Fruit fly (Drosophila melanogaster) whole organism, embryonic: ENCODE results near the gene CG7332.

Source experiments
- Aef1 ChIP-seq: fragments of 200-800 bp; sonication (Bioruptor generic); IDR thresholded peaks from 3 replicates; pipeline ENCODE4 v1.3.6; 2022; ENCODE audit warnings: missing biosample characterization, missing genetic modification characterization
- Atf-2 ChIP-seq: fragments of 200-800 bp; sonication (Bioruptor generic); optimal IDR thresholded peaks from 2 replicates; lab custom pipeline; 2016; ENCODE audit warnings: missing biosample characterization, missing genetic modification characterization
- Bgb ChIP-seq: fragments of 200-800 bp; sonication (Bioruptor generic); IDR thresholded peaks from 2 replicates; pipeline ENCODE4 v1.3.6; 2022; ENCODE audit warnings: missing biosample characterization, missing genetic modification characterization; ENCODE audit not compliant: partially characterized antibody
- CG1024 ChIP-seq: fragments of 200-800 bp; sonication (Bioruptor generic); IDR thresholded peaks from 2 replicates; pipeline ENCODE4 v1.3.6; 2022; ENCODE audit warnings: missing biosample characterization, missing genetic modification characterization
- CG10979 ChIP-seq: fragments of 200-800 bp; sonication (Bioruptor generic); optimal IDR thresholded peaks from 2 replicates; lab custom pipeline; 2018; ENCODE audit warnings: missing biosample characterization, mild to moderate bottlenecking, missing genetic modification characterization, moderate library complexity
- CG12071 ChIP-seq: fragments of 200-800 bp; sonication (Bioruptor generic); optimal IDR thresholded peaks from 3 replicates; lab custom pipeline; 2018; ENCODE audit warnings: missing biosample characterization, mild to moderate bottlenecking, missing genetic modification characterization
- CG13775 ChIP-seq: fragments of 200-800 bp; sonication (Bioruptor generic); optimal IDR thresholded peaks from 3 replicates; lab custom pipeline; 2017; ENCODE audit warnings: missing biosample characterization, mild to moderate bottlenecking, missing genetic modification characterization
- CG14860 ChIP-seq: fragments of 200-800 bp; sonication (Bioruptor generic); IDR thresholded peaks from 3 replicates; pipeline ENCODE4 v1.3.6; 2022; ENCODE audit warnings: missing biosample characterization, missing genetic modification characterization; ENCODE audit not compliant: partially characterized antibody
- CG1603 ChIP-seq: fragments of 200-800 bp; sonication (Bioruptor generic); optimal IDR thresholded peaks from 2 replicates; lab custom pipeline; 2019; ENCODE audit warnings: missing biosample characterization, mild to moderate bottlenecking, missing genetic modification characterization, moderate library complexity
- CG17361 ChIP-seq: fragments of 200-800 bp; sonication (Bioruptor generic); IDR thresholded peaks from 3 replicates; pipeline ENCODE4 v1.3.6; 2022; ENCODE audit warnings: missing biosample characterization, missing genetic modification characterization
- CG17912 ChIP-seq: fragments of 200-800 bp; sonication (Bioruptor generic); optimal IDR thresholded peaks from 2 replicates; lab custom pipeline; 2018; ENCODE audit warnings: missing biosample characterization, mild to moderate bottlenecking, missing genetic modification characterization
- CG18011 ChIP-seq: fragments of 200-800 bp; sonication (Bioruptor generic); optimal IDR thresholded peaks from 2 replicates; lab custom pipeline; 2017; ENCODE audit warnings: missing biosample characterization, missing genetic modification characterization, mild to moderate bottlenecking, moderate library complexity, missing genotype
- CG3163 ChIP-seq: fragments of 200-800 bp; sonication (Bioruptor generic); optimal IDR thresholded peaks from 3 replicates; lab custom pipeline; 2016; ENCODE audit warnings: missing biosample characterization, missing genetic modification characterization
- CG3281 ChIP-seq: fragments of 200-800 bp; sonication (Bioruptor generic); optimal IDR thresholded peaks from 3 replicates; lab custom pipeline; 2017; ENCODE audit warnings: missing biosample characterization, mild to moderate bottlenecking, missing genetic modification characterization
- CG42726 ChIP-seq: fragments of 200-800 bp; sonication (Bioruptor generic); IDR thresholded peaks from 2 replicates; pipeline ENCODE4 v1.3.6; 2022; ENCODE audit warnings: missing biosample characterization, missing genetic modification characterization; ENCODE audit not compliant: partially characterized antibody
- CG4707 ChIP-seq: fragments of 200-800 bp; sonication (Bioruptor generic); optimal IDR thresholded peaks from 2 replicates; lab custom pipeline; 2018; ENCODE audit warnings: missing biosample characterization, mild to moderate bottlenecking, missing genetic modification characterization, moderate library complexity
- CG5245 ChIP-seq: fragments of 200-800 bp; sonication (Bioruptor generic); optimal IDR thresholded peaks from 3 replicates; lab custom pipeline; 2016; ENCODE audit warnings: missing biosample characterization, missing genetic modification characterization
- CG7987 ChIP-seq: fragments of 200-800 bp; sonication (Bioruptor generic); optimal IDR thresholded peaks from 2 replicates; lab custom pipeline; 2018; ENCODE audit warnings: missing biosample characterization, mild to moderate bottlenecking, missing genetic modification characterization, moderate library complexity
- CG8089 ChIP-seq: fragments of 200-800 bp; sonication (Bioruptor generic); optimal IDR thresholded peaks from 3 replicates; lab custom pipeline; 2016; ENCODE audit warnings: missing biosample characterization, missing genetic modification characterization
- CG9817 ChIP-seq: fragments of 200-800 bp; sonication (Bioruptor generic); optimal IDR thresholded peaks from 2 replicates; lab custom pipeline; 2018; ENCODE audit warnings: missing biosample characterization, mild to moderate bottlenecking, missing genetic modification characterization, moderate library complexity
- CoRest ChIP-seq: fragments of 200-800 bp; sonication (Bioruptor generic); optimal IDR thresholded peaks from 3 replicates; lab custom pipeline; 2018; ENCODE audit warnings: missing biosample characterization, mild to moderate bottlenecking, missing genetic modification characterization, moderate library complexity
- Dp ChIP-seq: fragments of 200-800 bp; sonication (Bioruptor generic); optimal IDR thresholded peaks from 2 replicates; lab custom pipeline; 2018; ENCODE audit warnings: missing biosample characterization, mild to moderate bottlenecking, missing genetic modification characterization, moderate library complexity
- HmgD ChIP-seq: fragments of 200-800 bp; sonication (Bioruptor generic); optimal IDR thresholded peaks from 3 replicates; lab custom pipeline; 2016; ENCODE audit warnings: missing biosample characterization, missing genetic modification characterization
- Jarid2 ChIP-seq: fragments of 200-800 bp; sonication (Bioruptor generic); optimal IDR thresholded peaks from 3 replicates; lab custom pipeline; 2017; ENCODE audit warnings: mild to moderate bottlenecking, missing biosample characterization, missing genetic modification reagents, missing genetic modification characterization
- MESR4 ChIP-seq: fragments of 200-800 bp; sonication (Bioruptor generic); optimal IDR thresholded peaks from 2 replicates; lab custom pipeline; 2018; ENCODE audit warnings: missing biosample characterization, mild to moderate bottlenecking, missing genetic modification characterization, moderate library complexity
- Mrtf ChIP-seq: fragments of 200-800 bp; sonication (Bioruptor generic); IDR thresholded peaks from 3 replicates; pipeline ENCODE4 v1.3.6; 2022; ENCODE audit warnings: missing biosample characterization, missing genetic modification characterization
- NFAT ChIP-seq: fragments of 200-800 bp; sonication (Bioruptor generic); IDR thresholded peaks from 2 replicates; pipeline ENCODE4 v1.3.6; 2022; ENCODE audit warnings: missing biosample characterization, missing genetic modification characterization
- Oaz ChIP-seq: fragments of 200-800 bp; sonication (Bioruptor generic); IDR thresholded peaks from 2 replicates; pipeline ENCODE4 v1.3.6; 2022; ENCODE audit warnings: missing biosample characterization, missing genetic modification characterization
- PHDP ChIP-seq: fragments of 200-800 bp; sonication (Bioruptor generic); optimal IDR thresholded peaks from 3 replicates; lab custom pipeline; 2018; ENCODE audit warnings: missing biosample characterization, mild to moderate bottlenecking, missing genetic modification characterization, moderate library complexity
- Ssrp ChIP-seq: fragments of 200-800 bp; sonication (Bioruptor generic); optimal IDR thresholded peaks from 2 replicates; lab custom pipeline; 2018; ENCODE audit warnings: missing biosample characterization, mild to moderate bottlenecking, missing genetic modification characterization, moderate library complexity
- Stat92E ChIP-seq, 3 experiments: fragments of >200 bp in 2 of 3; fragments of 200-800 bp in 1 of 3; sonication (Bioruptor generic) in 1 of 3; optimal IDR thresholded peaks; 2 replicates each; lab custom pipeline; 2017 to 2019; ENCODE audit warnings: missing biosample characterization in 3 of 3, missing genetic modification characterization in 3 of 3, mild to moderate bottlenecking in 1 of 3, moderate library complexity in 1 of 3
- Vsx1 ChIP-seq: fragments of 200-800 bp; sonication (Bioruptor generic); optimal IDR thresholded peaks from 2 replicates; lab custom pipeline; 2017; ENCODE audit warnings: missing biosample characterization, mild to moderate bottlenecking, missing genetic modification characterization, missing genetic modification reagents
- br ChIP-seq: fragments of >200 bp; optimal IDR thresholded peaks from 2 replicates; lab custom pipeline; 2017
- cad ChIP-seq: fragments of >200 bp; optimal IDR thresholded peaks from 2 replicates; lab custom pipeline; 2017; ENCODE audit warnings: missing biosample characterization, missing genetic modification characterization
- danr ChIP-seq: fragments of 200-800 bp; sonication (Bioruptor generic); IDR thresholded peaks from 2 replicates; pipeline ENCODE4 v1.3.6; 2022; ENCODE audit warnings: missing biosample characterization, missing genetic modification characterization
- gcm ChIP-seq: fragments of 200-800 bp; sonication (Bioruptor generic); optimal IDR thresholded peaks from 2 replicates; lab custom pipeline; 2019; ENCODE audit warnings: missing biosample characterization, mild to moderate bottlenecking, missing genetic modification characterization, moderate library complexity
- gem ChIP-seq: fragments of 200-800 bp; sonication (Bioruptor generic); optimal IDR thresholded peaks from 2 replicates; lab custom pipeline; 2019; ENCODE audit warnings: missing biosample characterization, mild to moderate bottlenecking, missing genetic modification characterization, moderate library complexity
- gfzf ChIP-seq: fragments of 200-800 bp; sonication (Bioruptor generic); optimal IDR thresholded peaks from 2 replicates; lab custom pipeline; 2016; ENCODE audit warnings: missing biosample characterization, mild to moderate bottlenecking, missing genetic modification characterization, moderate library complexity
- hth ChIP-seq: fragments of >200 bp; optimal IDR thresholded peaks from 2 replicates; lab custom pipeline; 2017; ENCODE audit warnings: inconsistent platforms
- kah ChIP-seq: fragments of 200-800 bp; sonication (Bioruptor generic); optimal IDR thresholded peaks from 2 replicates; lab custom pipeline; 2018; ENCODE audit warnings: missing biosample characterization, mild to moderate bottlenecking, missing genetic modification characterization
- lbe ChIP-seq: fragments of 200-800 bp; sonication (Bioruptor generic); optimal IDR thresholded peaks from 2 replicates; lab custom pipeline; 2016; ENCODE audit warnings: missing biosample characterization, mild to moderate bottlenecking, missing genetic modification characterization
- oc ChIP-seq: fragments of 200-800 bp; sonication (Bioruptor generic); optimal IDR thresholded peaks from 2 replicates; lab custom pipeline; 2018; ENCODE audit warnings: missing biosample characterization, mild to moderate bottlenecking, missing genetic modification characterization, moderate library complexity
- p53 ChIP-seq: fragments of 200-800 bp; sonication (Bioruptor generic); optimal IDR thresholded peaks from 2 replicates; lab custom pipeline; 2016; ENCODE audit warnings: missing biosample characterization, missing genetic modification characterization
- psq ChIP-seq: fragments of 200-800 bp; sonication (Bioruptor generic); optimal IDR thresholded peaks from 2 replicates; lab custom pipeline; 2017; ENCODE audit warnings: missing biosample characterization, missing genetic modification characterization
- row ChIP-seq: fragments of 200-800 bp; sonication (Bioruptor generic); IDR thresholded peaks from 3 replicates; pipeline ENCODE4 v1.3.6; 2022; ENCODE audit warnings: missing biosample characterization, missing genetic modification characterization
- run ChIP-seq: fragments of 200-800 bp; sonication (Bioruptor generic); optimal IDR thresholded peaks from 3 replicates; lab custom pipeline; 2018; ENCODE audit warnings: missing biosample characterization, mild to moderate bottlenecking, missing genetic modification characterization
- sens ChIP-seq: fragments of 200-800 bp; sonication (Bioruptor generic); peaks from one replicate; lab custom pipeline; 2016; ENCODE audit warnings: missing biosample characterization, missing genetic modification characterization
- sima ChIP-seq: fragments of 200-800 bp; sonication (Bioruptor generic); optimal IDR thresholded peaks from 2 replicates; lab custom pipeline; 2016; ENCODE audit warnings: missing biosample characterization, missing genetic modification characterization
- zfh1 ChIP-seq: fragments of 200-800 bp; sonication (Bioruptor generic); IDR thresholded peaks from 3 replicates; pipeline ENCODE4 v1.3.6; 2022; ENCODE audit warnings: missing biosample characterization, missing genetic modification characterization
- zfh2 ChIP-seq: fragments of 200-800 bp; sonication (Bioruptor generic); optimal IDR thresholded peaks from 2 replicates; lab custom pipeline; 2016; ENCODE audit warnings: missing biosample characterization, missing genetic modification characterization

The CG7332 gene

DNA sequence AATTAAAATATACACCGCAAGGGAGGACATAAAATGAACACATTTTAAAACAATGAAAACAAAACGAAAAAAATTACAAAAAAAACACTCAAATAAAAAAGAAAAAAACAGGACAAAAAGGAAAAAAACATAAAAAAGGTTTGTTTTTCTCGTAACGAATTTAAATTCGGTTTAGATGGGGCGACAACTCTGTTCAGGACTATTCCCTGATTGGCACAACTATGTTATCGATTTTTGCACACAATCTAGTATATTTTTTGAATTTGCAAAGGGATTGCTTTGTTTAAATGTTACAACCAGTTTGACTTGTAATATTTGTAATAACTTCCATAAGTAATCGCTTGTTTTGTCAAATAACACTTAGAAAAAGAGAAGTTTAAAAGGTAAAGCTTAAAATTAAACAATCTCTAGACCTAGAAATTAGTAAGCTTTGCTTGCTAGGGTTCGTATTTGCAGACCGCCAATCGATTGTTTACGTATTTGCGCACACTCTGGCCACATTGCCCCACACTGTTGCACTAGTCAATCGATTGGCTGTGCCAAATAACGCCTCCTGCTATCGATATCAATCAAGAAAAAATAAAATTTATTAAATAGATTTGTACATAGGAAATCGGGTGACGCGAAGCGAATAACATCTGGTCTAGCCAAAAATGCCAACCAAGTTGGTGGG, at the start of gene CG7332 (continued):
- TF ChIP-seq Stat92E (GFP tag; optimal IDR thresholded peaks at IDR 0.05; lab: Kevin White, UChicago), result no peak
- no peak for TF ChIP-seq Ssrp (tag; lab: Kevin White, UChicago)
- no peak for TF ChIP-seq Atf-2 (GFP tag; lab: Kevin White, UChicago)
- TF ChIP-seq CoRest (tag; lab: Kevin White, UChicago), result peak; percentile 13
- TF ChIP-seq CG13775 (GFP tag; lab: Kevin White, UChicago), result no peak
- TF ChIP-seq CG9817 (tag; lab: Kevin White, UChicago), result no peak
- TF ChIP-seq psq, result no peak
- TF ChIP-seq NFAT (GFP tag; lab: Robert Waterston, UW), result no peak
- TF ChIP-seq kah (GFP tag; lab: Kevin White, UChicago), result no peak
- TF ChIP-seq CG3163, result no peak
- no peak for TF ChIP-seq CG12071 (GFP tag; lab: Kevin White, UChicago)
- TF ChIP-seq Mrtf, result no peak
- TF ChIP-seq CG17361 (GFP tag; lab: Robert Waterston, UW), result 0 out of 3 replicates have a peak, but pooled peaks have one; percentile 16
- no peak for TF ChIP-seq MESR4
- TF ChIP-seq Jarid2 (GFP tag; lab: Kevin White, UChicago), result no peak
- no peak for TF ChIP-seq p53
- TF ChIP-seq Oaz (GFP tag; lab: Robert Waterston, UW), result no peak
- no peak for TF ChIP-seq CG8089 (GFP tag; lab: Kevin White, UChicago)
- TF ChIP-seq sens (GFP tag; lab: Kevin White, UChicago), result peak; percentile 63
- TF ChIP-seq HmgD (GFP tag; lab: Kevin White, UChicago), result no peak
- no peak for TF ChIP-seq CG1603 (tag; lab: Kevin White, UChicago)
- TF ChIP-seq oc (tag; lab: Kevin White, UChicago), result no peak
- peak; percentile 6; the same call in 1 of the 2 replicates for TF ChIP-seq CG42726 (GFP tag; lab: Robert Waterston, UW)
- TF ChIP-seq PHDP (tag; lab: Kevin White, UChicago), result no peak
- TF ChIP-seq CG10979 (tag; lab: Kevin White, UChicago), result no peak
- no peak for TF ChIP-seq sima (GFP tag; lab: Kevin White, UChicago)
- TF ChIP-seq CG5245 (GFP tag; lab: Kevin White, UChicago), result no peak
- no peak for TF ChIP-seq run (tag; lab: Kevin White, UChicago)
- no peak for TF ChIP-seq CG3281 (GFP tag; lab: Kevin White, UChicago)
- TF ChIP-seq Aef1, result no peak
- no peak for TF ChIP-seq CG4707 (GFP tag; lab: Kevin White, UChicago)
- peak; percentile 67 for TF ChIP-seq Dp (GFP tag; lab: Kevin White, UChicago)
- TF ChIP-seq zfh2 (GFP tag; lab: Kevin White, UChicago), result no peak
- TF ChIP-seq cad (GFP tag; lab: Kevin White, UChicago), result no peak
- TF ChIP-seq br (lab: Kevin White, UChicago), result no peak
- no peak for TF ChIP-seq CG1024 (GFP tag; lab: Robert Waterston, UW)
- TF ChIP-seq Vsx1 (GFP tag; lab: Kevin White, UChicago), result no peak
- TF ChIP-seq gcm (GFP tag; lab: Kevin White, UChicago), result no peak
- TF ChIP-seq CG18011 (GFP tag; lab: Kevin White, UChicago), result no peak
- TF ChIP-seq danr (GFP tag; lab: Robert Waterston, UW), result no peak
- TF ChIP-seq gem, result no peak
- peak; percentile 39; the same call in 1 of the 3 replicates for TF ChIP-seq CG14860 (GFP tag; lab: Robert Waterston, UW)
- no peak for TF ChIP-seq CG7987 (GFP tag; lab: Kevin White, UChicago)
- no peak for TF ChIP-seq hth
- no peak for TF ChIP-seq lbe
- no peak for TF ChIP-seq CG17912 (GFP tag; lab: Kevin White, UChicago)
- TF ChIP-seq row, result peak; percentile 29; the same call in 1 of the 3 replicates
- TF ChIP-seq gfzf (GFP tag; lab: Kevin White, UChicago), result peak; percentile 68
- no peak; the same call in 2 of the 3 replicates for TF ChIP-seq zfh1 (GFP tag; lab: Robert Waterston, UW)
- TF ChIP-seq Bgb (GFP tag; lab: Robert Waterston, UW), result peak; percentile 66
